ENCODE assay signal across 2 worm cellular contexts in genomic region chrIV:9114078-9114477, ce11.
TF ChIP-seq lines count a peak whose summit lies in the region.

No protein-coding gene starts in this region.

TF ChIP-seq in whole organism, L3 larva, 47 proteins besides CTCF, POLR2A, EP300 and RAD21:
- TF ChIP-seq tbx-2 (tag; optimal IDR thresholded peaks at IDR 0.05; lab: Kevin White, UChicago) (no peak), pha-4 (tag; optimal IDR thresholded peaks at IDR 0.05; lab: Kevin White, UChicago) (peak; percentile 53)

TF ChIP-seq in whole organism, L4 larva, 104 proteins besides CTCF, POLR2A, EP300 and RAD21:
- TF ChIP-seq ama-1 (optimal IDR thresholded peaks at IDR 0.05; lab: Kevin White, UChicago) (no peak), T20F7.1 (GFP tag; optimal IDR thresholded peaks at IDR 0.05; lab: Kevin White, UChicago) (no peak), sdz-12 (GFP tag; optimal IDR thresholded peaks at IDR 0.05; lab: Kevin White, UChicago) (no peak), lir-3 (tag; optimal IDR thresholded peaks at IDR 0.05; lab: Kevin White, UChicago) (no peak), F44E2.7 (GFP tag; IDR thresholded peaks at IDR 0.05; lab: Robert Waterston, UW) (no peak), dmd-8 (GFP tag; IDR thresholded peaks at IDR 0.05; lab: Robert Waterston, UW) (no peak), dve-1 (tag; optimal IDR thresholded peaks at IDR 0.05; lab: Kevin White, UChicago; ENCODE audit: insufficient read depth) (peak; percentile 13), ces-1 (GFP tag; optimal IDR thresholded peaks at IDR 0.05; lab: Kevin White, UChicago) (no peak), daf-16 (GFP tag; optimal IDR thresholded peaks at IDR 0.05; lab: Kevin White, UChicago) (no peak), daf-16 (tag; optimal IDR thresholded peaks at IDR 0.05; lab: Kevin White, UChicago) (no peak), egl-43 (GFP tag; IDR thresholded peaks at IDR 0.05; lab: Robert Waterston, UW) (no peak), nhr-6 (tag; optimal IDR thresholded peaks at IDR 0.05; lab: Kevin White, UChicago) (peak; percentile 57), T26A8.4 (GFP tag; IDR thresholded peaks at IDR 0.05; lab: Robert Waterston, UW) (no peak), Y5F2A.4 (GFP tag; optimal IDR thresholded peaks at IDR 0.05; lab: Kevin White, UChicago) (no peak), aha-1 (tag; lab: Kevin White, UChicago) (no peak), F10B5.3 (tag; optimal IDR thresholded peaks at IDR 0.05; lab: Kevin White, UChicago) (no peak)
TF ChIP-seq in whole organism, L4 larva: peak in this region for 2.

Comparison
In these comparisons a context has a peak if more than half of its experiments do, and no peak if none do; other contexts are left out.
1. Of the 28 proteins assayed by ChIP-seq in both whole organism, L4 larva and whole organism, L3 larva: peak only in whole organism, L4 larva: none; only in whole organism, L3 larva: pha-4; in both: none; in neither: 27.